Fruit fly (Drosophila melanogaster) Kc167 (cell line): ENCODE data around the gene Cypl.

Source experiments
- Sin3A ChIP-seq: fragments of >200 bp; optimal IDR thresholded peaks from 2 replicates; lab custom pipeline; 2018; ENCODE audit warnings: missing external identifiers
- insv ChIP-seq: fragments of >200 bp; optimal IDR thresholded peaks from 3 replicates; lab custom pipeline; 2018; ENCODE audit warnings: missing external identifiers
- psq ChIP-seq: fragments of >200 bp; optimal IDR thresholded peaks from 2 replicates; lab custom pipeline; 2017; ENCODE audit warnings: missing external identifiers

DNA sequence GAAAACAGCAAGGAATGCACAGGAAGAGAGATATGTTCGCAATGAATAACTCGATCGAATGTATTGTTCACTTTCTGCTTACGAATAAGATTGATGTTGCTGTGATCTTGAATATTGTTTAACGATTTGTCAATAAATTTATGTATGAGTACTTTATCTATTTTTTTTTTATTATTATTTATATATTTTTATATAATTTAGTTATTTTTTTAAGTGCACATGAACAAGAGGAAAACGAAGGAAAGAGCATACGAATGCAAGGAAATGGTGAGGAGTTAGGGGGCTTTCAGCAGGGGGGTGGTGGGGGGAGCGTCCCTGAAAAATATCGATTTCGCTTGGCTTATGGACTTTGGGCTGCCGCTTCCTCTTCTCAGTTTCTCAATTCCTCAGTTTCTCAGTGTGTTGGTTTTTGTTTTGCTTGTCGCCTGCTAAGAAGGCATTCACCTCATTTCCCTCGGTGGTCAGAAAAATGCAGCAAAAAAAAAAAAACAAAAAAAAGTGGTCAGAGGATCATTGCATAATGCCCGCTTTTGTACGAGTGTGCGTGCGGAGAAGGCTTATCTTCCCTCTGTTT lies 11.4 kb downstream of the Cypl start:
- TF ChIP-seq psq (no peak), Sin3A (lab: Kevin White, UChicago) (no peak), insv (lab: Kevin White, UChicago) (no peak)
